Worm (Caenorhabditis elegans) whole organism, mixed stage, embryonic: ENCODE results near the gene pals-32.

Experiments
- ces-1 ChIP-seq: fragments of 150-350 bp; optimal IDR thresholded peaks from 2 replicates; lab custom pipeline; 2014; ENCODE audit warnings: missing biosample characterization, missing genetic modification reagents, missing genetic modification characterization
- lin-13 ChIP-seq: fragments of 150-350 bp; optimal IDR thresholded peaks from 2 replicates; lab custom pipeline; 2014; ENCODE audit warnings: missing biosample characterization, missing genetic modification characterization
- mab-5 ChIP-seq: fragments of 150-350 bp; optimal IDR thresholded peaks from 2 replicates; lab custom pipeline; 2014; ENCODE audit warnings: missing biosample characterization, missing genetic modification characterization
- nhr-12 ChIP-seq: fragments of 150-350 bp; optimal IDR thresholded peaks from 2 replicates; lab custom pipeline; 2014; ENCODE audit warnings: missing biosample characterization, missing genetic modification characterization
- nhr-28 ChIP-seq: fragments of 150-350 bp; optimal IDR thresholded peaks from 2 replicates; lab custom pipeline; 2014; ENCODE audit warnings: missing biosample characterization, missing genetic modification characterization
- nhr-76 ChIP-seq: sonication (generic microtip); optimal IDR thresholded peaks from 2 replicates; lab custom pipeline; 2017; ENCODE audit warnings: missing biosample characterization, missing genetic modification characterization
- pha-4 ChIP-seq: fragments of 150-350 bp; optimal IDR thresholded peaks from 2 replicates; lab custom pipeline; 2018; ENCODE audit warnings: missing biosample characterization, missing genetic modification reagents, missing genetic modification characterization
- unc-39 ChIP-seq: fragments of 150-350 bp; optimal IDR thresholded peaks from 2 replicates; lab custom pipeline; 2014; ENCODE audit warnings: missing biosample characterization, missing genetic modification characterization
- unc-62 ChIP-seq: fragments of 150-350 bp; optimal IDR thresholded peaks from 2 replicates; lab custom pipeline; 2014; ENCODE audit warnings: missing biosample characterization, missing genetic modification reagents, missing genetic modification characterization
- zip-8 ChIP-seq: fragments of 150-350 bp; optimal IDR thresholded peaks from 2 replicates; lab custom pipeline; 2014; ENCODE audit warnings: missing biosample characterization, missing genetic modification characterization
- ztf-11 ChIP-seq: fragments of 150-350 bp; optimal IDR thresholded peaks from 2 replicates; lab custom pipeline; 2014; ENCODE audit warnings: missing biosample characterization, missing genetic modification characterization

DNA sequence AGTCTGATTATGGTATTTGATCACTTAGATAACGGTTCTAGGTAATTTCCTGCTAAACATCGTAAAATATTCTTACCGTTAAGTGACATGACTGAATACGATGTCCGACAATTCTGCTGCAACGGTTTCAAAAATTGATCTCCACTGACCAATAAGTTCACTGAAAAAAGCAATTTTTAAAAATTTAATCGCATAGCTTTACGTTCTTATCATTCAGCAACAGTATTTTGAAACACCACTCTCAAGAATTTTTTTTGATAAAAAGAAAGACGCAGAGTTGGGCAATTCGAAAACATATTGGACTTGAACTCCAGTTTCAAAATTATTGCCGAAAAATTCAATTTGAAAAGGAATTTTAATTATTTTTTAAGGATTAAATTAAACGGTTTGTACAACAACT lies 31.1 kb downstream of the pals-32 start, which contains the start of gene C31B8.12:
- TF ChIP-seq nhr-12 (tag; lab: Kevin White, UChicago) (no peak), unc-62 (GFP tag; lab: Kevin White, UChicago) (no peak), nhr-28 (tag; lab: Kevin White, UChicago) (no peak), mab-5 (tag; lab: Kevin White, UChicago) (no peak), zip-8 (tag; lab: Kevin White, UChicago) (no peak), nhr-76 (tag; lab: Kevin White, UChicago) (no peak), ztf-11 (tag; lab: Kevin White, UChicago) (no peak), pha-4 (no peak), ces-1 (GFP tag; lab: Kevin White, UChicago) (no peak), unc-39 (no peak), lin-13 (tag; lab: Kevin White, UChicago) (no peak)
